Worm (Caenorhabditis elegans) whole organism, L1 larva: Measurements from ENCODE around the gene T08G3.13.

Source experiments
- C16A3.4 ChIP-seq: fragments of 150-350 bp; optimal IDR thresholded peaks from 2 replicates; lab custom pipeline; 2014; ENCODE audit warnings: missing biosample characterization, missing genetic modification characterization
- aly-2 ChIP-seq: fragments of 150-350 bp; optimal IDR thresholded peaks from 2 replicates; lab custom pipeline; 2014; ENCODE audit warnings: missing biosample characterization, missing genetic modification characterization
- elt-3 ChIP-seq, 6 experiments: fragments of 150-350 bp in 1 of 6; sonication (generic microtip); optimal IDR thresholded peaks; 2 replicates each; lab custom pipeline; 2017 to 2018; ENCODE audit warnings: missing biosample characterization in 6 of 6, missing genetic modification characterization in 6 of 6, inconsistent platforms in 1 of 6
- jun-1 ChIP-seq: fragments of 150-350 bp; optimal IDR thresholded peaks from 2 replicates; lab custom pipeline; 2014; ENCODE audit warnings: missing biosample characterization, missing genetic modification reagents, missing genetic modification characterization
- lin-13 ChIP-seq: fragments of 150-350 bp; optimal IDR thresholded peaks from 2 replicates; lab custom pipeline; 2014; ENCODE audit warnings: missing biosample characterization, missing genetic modification reagents, missing genetic modification characterization
- lin-39 ChIP-seq: fragments of 150-350 bp; optimal IDR thresholded peaks from 2 replicates; lab custom pipeline; 2014; ENCODE audit warnings: missing biosample characterization, missing genetic modification reagents, missing genetic modification characterization
- nhr-11 ChIP-seq: fragments of 150-350 bp; optimal IDR thresholded peaks from 2 replicates; lab custom pipeline; 2014; ENCODE audit warnings: missing biosample characterization, missing genetic modification characterization
- nhr-28 ChIP-seq: fragments of 150-350 bp; optimal IDR thresholded peaks from 2 replicates; lab custom pipeline; 2014; ENCODE audit warnings: missing biosample characterization, missing genetic modification characterization
- nhr-76 ChIP-seq: sonication (generic microtip); optimal IDR thresholded peaks from 2 replicates; lab custom pipeline; 2017; ENCODE audit warnings: missing biosample characterization, missing genetic modification characterization
- tbx-2 ChIP-seq: sonication (generic microtip); optimal IDR thresholded peaks from 2 replicates; lab custom pipeline; 2016; ENCODE audit warnings: missing genetic modification characterization, missing compliant biosample characterization
- zag-1 ChIP-seq: fragments of 150-350 bp; optimal IDR thresholded peaks from 2 replicates; lab custom pipeline; 2014; ENCODE audit warnings: missing biosample characterization, missing genetic modification characterization

- TF ChIP-seq lin-13 (GFP tag; lab: Kevin White, UChicago) (no peak), lin-39 (no peak), zag-1 (tag; lab: Kevin White, UChicago) (no peak), jun-1 (tag; lab: Kevin White, UChicago) (no peak), aly-2 (tag; lab: Kevin White, UChicago) (no peak), nhr-28 (tag; lab: Kevin White, UChicago) (no peak), C16A3.4 (tag; lab: Kevin White, UChicago) (no peak), nhr-76 (no peak), tbx-2 (no peak), nhr-11 (tag; lab: Kevin White, UChicago) (no peak), elt-3 (tag; optimal IDR thresholded peaks at IDR 0.05; lab: Kevin White, UChicago) (no peak)
Measured at ce11 chrV:16437546-16437945, 10.3 kb upstream of the T08G3.13 start, which contains the start of gene F26D2.15.
